Fruit fly (Drosophila melanogaster) Kc167 (cell line): ENCODE results near the gene Ace.

Experiments
- Sin3A ChIP-seq: fragments of >200 bp; optimal IDR thresholded peaks from 2 replicates; lab custom pipeline; 2018; ENCODE audit warnings: missing external identifiers
- h ChIP-seq: fragments of >200 bp; optimal IDR thresholded peaks from 3 replicates; lab custom pipeline; 2018; ENCODE audit warnings: missing external identifiers

- TF ChIP-seq h: no peak
- no peak for TF ChIP-seq Sin3A (lab: Kevin White, UChicago)
Observed at dm6 chr3R:13257110-13257509, 2.2 kb downstream of the Ace start.
